Fruit fly (Drosophila melanogaster) whole organism, adult: ENCODE data around the gene CG7006.

Source experiments
- CG14711 ChIP-seq: fragments of 200-800 bp; sonication (Bioruptor generic); optimal IDR thresholded peaks from 2 replicates; lab custom pipeline; 2018; ENCODE audit warnings: missing biosample characterization, mild to moderate bottlenecking, missing genetic modification characterization, moderate library complexity
- CG1620 ChIP-seq: fragments of 200-800 bp; sonication (Bioruptor generic); optimal IDR thresholded peaks from 2 replicates; lab custom pipeline; 2016; ENCODE audit warnings: missing biosample characterization, missing genetic modification characterization
- CG33017 ChIP-seq: fragments of 200-800 bp; sonication (Bioruptor generic); optimal IDR thresholded peaks from 2 replicates; lab custom pipeline; 2018; ENCODE audit warnings: missing biosample characterization, mild to moderate bottlenecking, missing genetic modification characterization, moderate library complexity
- CG5204 ChIP-seq: fragments of 200-800 bp; sonication (Bioruptor generic); optimal IDR thresholded peaks from 2 replicates; lab custom pipeline; 2016; ENCODE audit warnings: missing biosample characterization, missing genetic modification characterization
- CG7045 ChIP-seq: fragments of 200-800 bp; sonication (Bioruptor generic); optimal IDR thresholded peaks from 2 replicates; lab custom pipeline; 2017; ENCODE audit warnings: missing biosample characterization, mild to moderate bottlenecking, missing genetic modification characterization
- Clk ChIP-seq: fragments of 200-800 bp; sonication (Bioruptor generic); optimal IDR thresholded peaks from 2 replicates; lab custom pipeline; 2017; ENCODE audit warnings: missing biosample characterization, missing genetic modification characterization
- Crg-1 ChIP-seq: fragments of 200-800 bp; sonication (Bioruptor generic); optimal IDR thresholded peaks from 2 replicates; lab custom pipeline; 2016; ENCODE audit warnings: missing biosample characterization, missing genetic modification characterization
- Mnt ChIP-seq: fragments of 200-800 bp; sonication (Bioruptor generic); optimal IDR thresholded peaks from 2 replicates; lab custom pipeline; 2016; ENCODE audit warnings: missing biosample characterization, mild to moderate bottlenecking, missing genetic modification characterization
- bab1 ChIP-seq: fragments of 200-800 bp; sonication (Bioruptor generic); optimal IDR thresholded peaks from 3 replicates; lab custom pipeline; 2019; ENCODE audit warnings: missing biosample characterization, mild to moderate bottlenecking, missing genetic modification characterization, moderate library complexity
- cic ChIP-seq: fragments of 200-800 bp; sonication (Bioruptor generic); optimal IDR thresholded peaks from 2 replicates; lab custom pipeline; 2017; ENCODE audit warnings: missing biosample characterization, mild to moderate bottlenecking, missing genetic modification characterization, moderate library complexity
- cnc ChIP-seq, 2 experiments: fragments of >200 bp; optimal IDR thresholded peaks; 2 replicates each; lab custom pipeline; 2017
- kay ChIP-seq: fragments of 200-800 bp; sonication (Bioruptor generic); peaks from one replicate; lab custom pipeline; 2016; ENCODE audit warnings: missing biosample characterization, missing genetic modification characterization, borderline replicate concordance
- ovo ChIP-seq: fragments of 200-800 bp; sonication (Bioruptor generic); optimal IDR thresholded peaks from 2 replicates; lab custom pipeline; 2016; ENCODE audit warnings: missing biosample characterization, missing genetic modification characterization

DNA sequence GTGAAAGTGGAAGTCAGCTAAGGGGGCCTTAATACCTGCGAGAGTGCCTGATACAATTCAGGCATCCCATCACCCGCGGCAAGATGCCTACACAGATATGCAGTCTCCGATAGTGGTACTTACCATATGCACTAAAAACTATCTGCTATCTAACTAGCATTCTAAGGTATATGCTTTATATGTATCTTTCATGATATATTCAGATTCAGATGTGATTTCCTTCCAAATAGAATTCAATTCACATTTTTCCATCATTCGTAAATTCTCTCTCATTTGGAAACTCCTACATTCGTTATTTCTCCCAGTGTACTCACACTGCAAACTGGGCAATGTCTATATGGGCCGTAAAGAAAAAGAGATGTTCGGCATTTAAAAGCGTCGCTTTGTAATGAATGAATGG lies 36.0 kb downstream of the CG7006 start:
- no peak for TF ChIP-seq cnc (optimal IDR thresholded peaks at IDR 0.05; lab: Kevin White, UChicago)
- no peak for TF ChIP-seq Mnt (GFP tag; lab: Kevin White, UChicago)
- TF ChIP-seq Crg-1, result no peak
- no peak for TF ChIP-seq CG1620 (GFP tag; lab: Kevin White, UChicago)
- no peak for TF ChIP-seq CG14711 (tag; lab: Kevin White, UChicago)
- TF ChIP-seq kay, result no peak
- no peak for TF ChIP-seq Clk (GFP tag; lab: Kevin White, UChicago)
- TF ChIP-seq CG33017, result no peak
- TF ChIP-seq CG5204 (GFP tag; lab: Kevin White, UChicago), result no peak
- no peak for TF ChIP-seq CG7045 (GFP tag; lab: Kevin White, UChicago)
- no peak for TF ChIP-seq ovo (GFP tag; lab: Kevin White, UChicago)
- no peak for TF ChIP-seq bab1
- TF ChIP-seq cic (GFP tag; lab: Kevin White, UChicago), result no peak
